Worm (Caenorhabditis elegans) whole organism, L4 larva: ENCODE results near the gene ssna-1.

ENCODE experiments used
- D1046.2 ChIP-seq: fragments of 200-800 bp; sonication (Bioruptor generic); IDR thresholded peaks from 2 replicates; pipeline ENCODE4 v1.3.6; 2022; ENCODE audit warnings: missing genetic modification characterization, missing compliant biosample characterization
- F10B5.3 ChIP-seq: sonication (generic microtip); optimal IDR thresholded peaks from 2 replicates; lab custom pipeline; 2016; ENCODE audit warnings: mild to moderate bottlenecking, missing genetic modification characterization, missing compliant biosample characterization
- F26F4.8 ChIP-seq: fragments of 200-800 bp; sonication (Bioruptor generic); conservative IDR thresholded peaks from 2 replicates; pipeline ENCODE4 v1.3.6; 2022; ENCODE audit warnings: missing genetic modification characterization, missing compliant biosample characterization
- T26A8.4 ChIP-seq: fragments of 200-800 bp; sonication (Bioruptor generic); IDR thresholded peaks from 2 replicates; pipeline ENCODE4 v1.3.6; 2022; ENCODE audit warnings: missing genetic modification characterization, missing compliant biosample characterization
- Y105C5A.15 ChIP-seq: fragments of 200-800 bp; sonication (Bioruptor generic); IDR thresholded peaks from 2 replicates; pipeline ENCODE4 v1.3.6; 2022; ENCODE audit warnings: missing genetic modification characterization, missing compliant biosample characterization
- Y48G9A.11 ChIP-seq: fragments of 200-800 bp; sonication (Bioruptor generic); IDR thresholded peaks from 2 replicates; pipeline ENCODE4 v1.3.6; 2022; ENCODE audit warnings: missing genetic modification reagents, missing genetic modification characterization, missing compliant biosample characterization
- Y5F2A.4 ChIP-seq: fragments of 200-800 bp; sonication (Bioruptor generic); optimal IDR thresholded peaks from 2 replicates; lab custom pipeline; 2018; ENCODE audit warnings: mild to moderate bottlenecking, missing genetic modification characterization, missing compliant biosample characterization
- aha-1 ChIP-seq: fragments of 150-350 bp; peaks from one replicate; lab custom pipeline; 2014; ENCODE audit warnings: missing biosample characterization, missing genetic modification characterization
- ceh-20 ChIP-seq: fragments of 200-800 bp; sonication (Bioruptor generic); IDR thresholded peaks from 2 replicates; pipeline ENCODE4 v1.3.6; 2022; ENCODE audit warnings: missing genetic modification reagents, missing genetic modification characterization, missing compliant biosample characterization
- ceh-28 ChIP-seq: fragments of 150-350 bp; optimal IDR thresholded peaks from 2 replicates; lab custom pipeline; 2014; ENCODE audit warnings: missing biosample characterization, missing genetic modification reagents, missing genetic modification characterization
- ceh-32 ChIP-seq: sonication (generic microtip); optimal IDR thresholded peaks from 2 replicates; lab custom pipeline; 2016; ENCODE audit warnings: mild to moderate bottlenecking, missing genetic modification characterization, missing compliant biosample characterization; ENCODE audit not compliant: poor library complexity
- daf-12 ChIP-seq: fragments of 150-350 bp; optimal IDR thresholded peaks from 2 replicates; lab custom pipeline; 2014; ENCODE audit warnings: missing biosample characterization, missing genetic modification reagents, missing genetic modification characterization
- daf-19 ChIP-seq: fragments of 200-800 bp; sonication (Bioruptor generic); conservative IDR thresholded peaks from 2 replicates; pipeline ENCODE4 v1.3.6; 2022; ENCODE audit warnings: missing genetic modification characterization, missing compliant biosample characterization
- dve-1 ChIP-seq: sonication (generic microtip); optimal IDR thresholded peaks from 2 replicates; lab custom pipeline; 2017; ENCODE audit warnings: antibody characterized with exemption, mild to moderate bottlenecking, missing genetic modification characterization, missing compliant biosample characterization; ENCODE audit not compliant: insufficient read depth
- gei-8 ChIP-seq: fragments of 200-800 bp; sonication (Bioruptor generic); optimal IDR thresholded peaks from 2 replicates; lab custom pipeline; 2018; ENCODE audit warnings: mild to moderate bottlenecking, missing genetic modification characterization, missing compliant biosample characterization
- hlh-11 ChIP-seq: fragments of 200-800 bp; sonication (Bioruptor generic); optimal IDR thresholded peaks from 2 replicates; lab custom pipeline; 2018; ENCODE audit warnings: mild to moderate bottlenecking, missing genetic modification characterization, missing compliant biosample characterization
- hlh-30 ChIP-seq: sonication (generic microtip); optimal IDR thresholded peaks from 2 replicates; lab custom pipeline; 2017; ENCODE audit warnings: antibody characterized with exemption, mild to moderate bottlenecking, missing genetic modification characterization, missing compliant biosample characterization; ENCODE audit not compliant: insufficient read depth
- lim-7 ChIP-seq: fragments of 200-800 bp; sonication (Bioruptor generic); IDR thresholded peaks from 2 replicates; pipeline ENCODE4 v1.3.6; 2022; ENCODE audit warnings: missing genetic modification characterization, missing compliant biosample characterization
- lin-1 ChIP-seq: fragments of 200-800 bp; sonication (Bioruptor generic); IDR thresholded peaks from 2 replicates; pipeline ENCODE4 v1.3.6; 2022; ENCODE audit warnings: missing genetic modification reagents, missing genetic modification characterization, missing compliant biosample characterization
- lin-38 ChIP-seq: fragments of 200-800 bp; sonication (Bioruptor generic); IDR thresholded peaks from 2 replicates; pipeline ENCODE4 v1.3.6; 2022; ENCODE audit warnings: missing genetic modification reagents, missing genetic modification characterization, missing compliant biosample characterization
- lsy-2 ChIP-seq, 2 experiments: fragments of 150-350 bp in 1 of 2; sonication (generic microtip) in 1 of 2; optimal IDR thresholded peaks; 2 replicates each; lab custom pipeline; 2014 to 2017; ENCODE audit warnings: missing biosample characterization in 2 of 2, missing genetic modification characterization in 2 of 2
- mdl-1 ChIP-seq, 2 experiments: fragments of 150-350 bp in 1 of 2; sonication (generic microtip) in 1 of 2; optimal IDR thresholded peaks; 2 replicates each; lab custom pipeline; 2014 to 2017; ENCODE audit warnings: missing biosample characterization in 2 of 2, missing genetic modification characterization in 2 of 2
- mes-2 ChIP-seq: sonication (generic microtip); optimal IDR thresholded peaks from 2 replicates; lab custom pipeline; 2016; ENCODE audit warnings: missing genotype, mild to moderate bottlenecking, missing genetic modification characterization, missing compliant biosample characterization; ENCODE audit not compliant: poor library complexity, severe bottlenecking
- mxl-3 ChIP-seq: fragments of 200-800 bp; sonication (Bioruptor generic); optimal IDR thresholded peaks from 2 replicates; lab custom pipeline; 2018; ENCODE audit warnings: mild to moderate bottlenecking, missing genetic modification characterization, missing compliant biosample characterization
- nhr-10 ChIP-seq: fragments of 150-350 bp; optimal IDR thresholded peaks from 2 replicates; lab custom pipeline; 2014; ENCODE audit warnings: missing biosample characterization, missing genetic modification characterization
- nhr-11 ChIP-seq: fragments of 150-350 bp; optimal IDR thresholded peaks from 2 replicates; lab custom pipeline; 2014; ENCODE audit warnings: missing biosample characterization, missing genetic modification characterization
- nhr-111 ChIP-seq: fragments of 200-800 bp; sonication (Bioruptor generic); optimal IDR thresholded peaks from 2 replicates; lab custom pipeline; 2018; ENCODE audit warnings: mild to moderate bottlenecking, missing genetic modification characterization, missing compliant biosample characterization
- nhr-237 ChIP-seq: sonication (generic microtip); optimal IDR thresholded peaks from 2 replicates; lab custom pipeline; 2017; ENCODE audit warnings: missing biosample characterization, missing genetic modification characterization
- nhr-48 ChIP-seq: sonication (generic microtip); optimal IDR thresholded peaks from 2 replicates; lab custom pipeline; 2016; ENCODE audit warnings: mild to moderate bottlenecking, missing genetic modification characterization, missing compliant biosample characterization
- skn-1 ChIP-seq: fragments of 150-350 bp; optimal IDR thresholded peaks from 2 replicates; lab custom pipeline; 2014; ENCODE audit warnings: missing biosample characterization, missing genetic modification characterization
- unc-130 ChIP-seq: sonication (generic microtip); optimal IDR thresholded peaks from 2 replicates; lab custom pipeline; 2016; ENCODE audit warnings: missing genetic modification reagents, missing genetic modification characterization, missing compliant biosample characterization
- unc-62 ChIP-seq, 3 experiments: fragments of 150-350 bp in 1 of 3; sonication (generic microtip); optimal IDR thresholded peaks in 2 of 3; peaks in 1 of 3; 1 replicate in 1 of 3; 2 replicates in 2 of 3; lab custom pipeline; 2014 to 2017; ENCODE audit warnings: missing biosample characterization in 3 of 3, missing genetic modification characterization in 3 of 3, missing genetic modification reagents in 3 of 3, missing genotype in 1 of 3
- zag-1 ChIP-seq: fragments of 150-350 bp; optimal IDR thresholded peaks from 2 replicates; lab custom pipeline; 2014; ENCODE audit warnings: missing biosample characterization, missing genetic modification characterization
- zfp-3 ChIP-seq: fragments of 200-800 bp; sonication (Bioruptor generic); conservative IDR thresholded peaks from 2 replicates; pipeline ENCODE4 v1.3.6; 2022; ENCODE audit warnings: missing genetic modification reagents, missing genetic modification characterization, missing compliant biosample characterization
- ztf-11 ChIP-seq: fragments of 150-350 bp; optimal IDR thresholded peaks from 2 replicates; lab custom pipeline; 2014; ENCODE audit warnings: missing biosample characterization, missing genetic modification characterization
- ztf-7 ChIP-seq: fragments of 150-350 bp; optimal IDR thresholded peaks from 2 replicates; lab custom pipeline; 2014; ENCODE audit warnings: missing biosample characterization, missing genetic modification characterization

ssna-1 gene

DNA sequence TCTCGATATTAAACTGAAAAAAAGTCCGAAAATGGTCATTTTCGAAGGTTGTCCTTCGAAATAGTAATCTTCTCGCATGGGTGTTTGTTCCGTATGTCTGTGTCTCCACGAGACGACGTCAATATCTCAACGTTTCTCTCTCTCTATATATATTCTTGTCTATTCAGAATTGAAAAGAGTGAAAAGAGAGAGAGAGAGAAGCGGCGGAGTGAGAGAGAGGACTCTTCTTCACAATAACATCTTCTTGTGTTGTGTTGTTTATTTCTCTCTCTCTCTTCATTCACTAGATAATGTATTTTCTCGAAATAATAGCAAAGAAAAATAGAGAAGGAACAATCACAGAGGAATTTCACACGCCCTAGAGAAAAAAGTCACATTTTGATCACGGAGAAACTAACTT is 21.5 kb upstream of the ssna-1 start (continued):
- TF ChIP-seq hlh-11 (tag; lab: Kevin White, UChicago) (peak; percentile 23), ceh-28 (tag; lab: Kevin White, UChicago) (no peak), daf-19 (no peak), unc-62 (GFP tag; optimal IDR thresholded peaks at IDR 0.05 in 1 of 2; lab: Kevin White, UChicago) (peak in 1 of 2 experiments; percentile 91), unc-62 (tag; optimal IDR thresholded peaks at IDR 0.05; lab: Kevin White, UChicago) (no peak), Y48G9A.11 (GFP tag; lab: Robert Waterston, UW) (no peak)

DNA sequence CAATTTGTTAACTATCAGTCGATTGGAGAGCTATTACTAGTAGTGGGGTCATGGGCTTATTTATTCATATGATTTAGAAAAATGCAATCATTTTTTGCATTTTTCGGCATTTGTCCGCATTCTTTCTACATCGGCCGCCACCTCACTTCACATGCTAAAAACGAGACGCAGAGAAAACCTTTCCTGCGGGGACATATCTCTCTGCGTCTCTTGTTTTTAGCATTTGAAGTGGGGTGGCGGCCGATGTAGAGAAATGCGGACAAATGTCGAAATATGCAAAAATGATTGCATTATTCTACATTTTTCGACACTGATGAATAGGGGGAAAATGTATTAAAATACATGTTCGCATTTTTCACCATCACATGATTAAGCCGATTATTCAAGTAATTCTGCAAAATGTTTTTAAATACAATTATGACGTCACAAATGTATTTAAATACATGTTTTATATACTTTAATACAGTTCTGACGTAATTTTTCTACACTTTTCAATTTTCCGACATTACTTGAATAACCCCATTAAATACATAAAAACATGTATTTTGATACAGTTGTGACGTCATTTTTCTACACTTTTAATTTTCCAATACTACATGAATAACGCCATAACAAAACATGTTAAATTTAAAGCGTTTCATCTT is 15.6 kb upstream of the ssna-1 start:
- no peak for TF ChIP-seq lsy-2 (tag; optimal IDR thresholded peaks at IDR 0.05; lab: Kevin White, UChicago)
- TF ChIP-seq lin-38 (GFP tag; lab: Robert Waterston, UW): peak; percentile 51
- no peak for TF ChIP-seq daf-12 (tag; lab: Kevin White, UChicago)
- no peak for TF ChIP-seq gei-8 (GFP tag; lab: Kevin White, UChicago)
- peak; percentile 30 for TF ChIP-seq aha-1
- TF ChIP-seq nhr-111 (GFP tag; lab: Kevin White, UChicago): no peak
- no peak for TF ChIP-seq ceh-32 (tag; lab: Kevin White, UChicago)
- peak; percentile 10 for TF ChIP-seq hlh-11 (tag; lab: Kevin White, UChicago)
- TF ChIP-seq nhr-48 (tag; lab: Kevin White, UChicago): no peak
- TF ChIP-seq daf-19: no peak
- TF ChIP-seq mdl-1 (tag; optimal IDR thresholded peaks at IDR 0.05; lab: Kevin White, UChicago): no peak
- TF ChIP-seq lim-7 (GFP tag; lab: Robert Waterston, UW): no peak
- no peak for TF ChIP-seq F10B5.3
- TF ChIP-seq ztf-11 (tag; lab: Kevin White, UChicago): no peak
- no peak for TF ChIP-seq unc-130
- TF ChIP-seq zfp-3 (GFP tag; lab: Robert Waterston, UW): no peak
- peak; percentile 29 for TF ChIP-seq dve-1 (tag; lab: Kevin White, UChicago)
- TF ChIP-seq T26A8.4 (GFP tag; lab: Robert Waterston, UW): no peak
- no peak for TF ChIP-seq D1046.2
- no peak for TF ChIP-seq mxl-3 (GFP tag; lab: Kevin White, UChicago)
- peak; percentile 52 for TF ChIP-seq hlh-30
- no peak for TF ChIP-seq Y105C5A.15 (GFP tag; lab: Robert Waterston, UW)
- peak; percentile 47 for TF ChIP-seq mes-2 (tag; lab: Kevin White, UChicago)
- no peak for TF ChIP-seq nhr-237 (tag; lab: Kevin White, UChicago)
- TF ChIP-seq ztf-7 (tag; lab: Kevin White, UChicago): no peak
- no peak for TF ChIP-seq nhr-11 (tag; lab: Kevin White, UChicago)
- TF ChIP-seq nhr-10 (tag; lab: Kevin White, UChicago): no peak
- TF ChIP-seq skn-1: no peak
- TF ChIP-seq Y5F2A.4: no peak
- TF ChIP-seq zag-1 (tag; lab: Kevin White, UChicago): no peak
- no peak for TF ChIP-seq F26F4.8
- no peak for TF ChIP-seq lin-1 (GFP tag; lab: Robert Waterston, UW)

DNA sequence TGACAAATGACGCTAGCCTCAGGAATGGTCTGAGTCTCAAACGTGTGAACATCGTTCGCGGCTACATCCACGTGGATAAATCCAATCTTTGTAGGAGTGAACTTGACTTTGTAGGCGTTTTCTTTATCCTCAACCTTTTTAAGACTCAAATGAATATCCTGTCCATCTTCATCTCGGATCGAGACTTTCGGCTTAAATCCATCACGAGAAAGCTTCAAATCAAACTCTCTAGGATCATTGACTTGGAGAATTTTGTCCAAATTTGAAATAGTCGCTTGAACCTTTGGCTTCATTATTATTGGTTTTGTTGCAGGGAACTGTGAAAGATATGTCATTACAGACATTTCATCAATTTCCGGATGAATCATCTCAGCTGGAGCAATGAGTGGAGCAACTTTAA is 13.9 kb upstream of the ssna-1 start:
- peak in 1 of 2 experiments; percentile 92 for TF ChIP-seq unc-62 (GFP tag; optimal IDR thresholded peaks at IDR 0.05 in 1 of 2; lab: Kevin White, UChicago)
- no peak for TF ChIP-seq unc-62 (tag; optimal IDR thresholded peaks at IDR 0.05; lab: Kevin White, UChicago)
- TF ChIP-seq ceh-20 (GFP tag; lab: Robert Waterston, UW): no peak
- TF ChIP-seq nhr-11 (tag; lab: Kevin White, UChicago): no peak
- no peak for TF ChIP-seq nhr-237 (tag; lab: Kevin White, UChicago)
